Fruit fly (Drosophila melanogaster) S2 (cell line): ENCODE data around the gene Art8.

ENCODE experiments used
- CG8478 ChIP-seq: fragments of >200 bp; optimal IDR thresholded peaks from 2 replicates; lab custom pipeline; 2018
- CTCF ChIP-seq, 2 experiments: fragments of >200 bp; optimal IDR thresholded peaks; 2 replicates each; lab custom pipeline; 2018

DNA sequence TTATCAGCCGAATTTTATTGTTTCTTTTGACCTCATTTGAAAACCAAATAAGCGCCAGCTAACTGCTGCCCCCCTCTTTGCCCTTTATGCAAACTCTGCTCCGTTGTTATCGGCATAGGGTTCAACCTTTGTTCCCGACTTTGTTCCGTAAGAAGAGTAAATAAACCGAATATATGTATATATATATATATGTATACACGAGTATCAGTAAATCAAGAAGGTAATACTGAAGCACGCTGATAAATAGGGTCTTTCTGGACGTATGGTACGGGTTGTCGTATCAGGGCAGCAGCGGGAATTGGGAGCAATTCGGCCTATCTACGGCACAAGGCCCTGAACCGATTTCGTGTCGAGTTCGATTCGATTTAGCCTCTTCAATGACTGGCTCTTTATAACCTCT lies 28.0 kb upstream of the Art8 start:
- TF ChIP-seq CTCF (optimal IDR thresholded peaks at IDR 0.05; lab: Kevin White, UChicago) (no peak), CG8478 (no peak)
